Worm (Caenorhabditis elegans) whole organism, L2 larva: ENCODE data around the gene cyn-8.

Source experiments
- C34F6.9 ChIP-seq: fragments of 150-350 bp; optimal IDR thresholded peaks from 2 replicates; lab custom pipeline; 2014; ENCODE audit warnings: missing biosample characterization, missing genetic modification characterization
- F13H6.1 ChIP-seq: sonication (generic microtip); optimal IDR thresholded peaks from 2 replicates; lab custom pipeline; 2016; ENCODE audit warnings: missing genetic modification characterization, missing compliant biosample characterization
- Y55F3AM.14 ChIP-seq: fragments of 200-800 bp; sonication (Bioruptor generic); optimal IDR thresholded peaks from 2 replicates; lab custom pipeline; 2018; ENCODE audit warnings: mild to moderate bottlenecking, missing genetic modification characterization, missing compliant biosample characterization
- ZK546.5 ChIP-seq: sonication (generic microtip); optimal IDR thresholded peaks from 2 replicates; lab custom pipeline; 2017; ENCODE audit warnings: missing biosample characterization, missing genetic modification characterization
- alr-1 ChIP-seq: fragments of 150-350 bp; optimal IDR thresholded peaks from 2 replicates; lab custom pipeline; 2014; ENCODE audit warnings: missing biosample characterization, missing genetic modification characterization
- blmp-1 ChIP-seq: sonication (generic microtip); optimal IDR thresholded peaks from 2 replicates; lab custom pipeline; 2017; ENCODE audit warnings: missing genetic modification characterization, mild to moderate bottlenecking, missing compliant biosample characterization, antibody characterized with exemption, moderate library complexity; ENCODE audit not compliant: insufficient read depth
- ceh-16 ChIP-seq: fragments of 150-350 bp; optimal IDR thresholded peaks from 2 replicates; lab custom pipeline; 2014; ENCODE audit warnings: missing biosample characterization, missing genetic modification characterization
- ceh-82 ChIP-seq: fragments of 150-350 bp; optimal IDR thresholded peaks from 2 replicates; lab custom pipeline; 2014; ENCODE audit warnings: missing biosample characterization, missing genetic modification characterization
- crh-2 ChIP-seq: sonication (generic microtip); optimal IDR thresholded peaks from 2 replicates; lab custom pipeline; 2017; ENCODE audit warnings: missing biosample characterization, missing genetic modification characterization
- egl-27 ChIP-seq: sonication (generic microtip); optimal IDR thresholded peaks from 3 replicates; lab custom pipeline; 2017; ENCODE audit warnings: missing biosample characterization, missing genetic modification reagents, missing genetic modification characterization
- elt-3 ChIP-seq: sonication (generic microtip); optimal IDR thresholded peaks from 2 replicates; lab custom pipeline; 2017; ENCODE audit warnings: missing biosample characterization, missing genetic modification characterization
- fos-1 ChIP-seq: fragments of 150-350 bp; optimal IDR thresholded peaks from 2 replicates; lab custom pipeline; 2014; ENCODE audit warnings: missing biosample characterization, missing genetic modification characterization
- gmeb-1 ChIP-seq: fragments of 150-350 bp; optimal IDR thresholded peaks from 2 replicates; lab custom pipeline; 2014; ENCODE audit warnings: missing biosample characterization, missing genetic modification characterization
- lin-11 ChIP-seq: fragments of 150-350 bp; sonication (generic microtip); optimal IDR thresholded peaks from 2 replicates; lab custom pipeline; 2014; ENCODE audit warnings: missing biosample characterization, missing genetic modification characterization, inconsistent platforms, mixed read lengths
- lin-13 ChIP-seq: fragments of 150-350 bp; optimal IDR thresholded peaks from 2 replicates; lab custom pipeline; 2014; ENCODE audit warnings: missing biosample characterization, missing genetic modification reagents, missing genetic modification characterization
- lin-39 ChIP-seq: fragments of 150-350 bp; optimal IDR thresholded peaks from 2 replicates; lab custom pipeline; 2014; ENCODE audit warnings: missing biosample characterization, missing genetic modification reagents, missing genetic modification characterization
- lsy-2 ChIP-seq, 2 experiments: fragments of 150-350 bp in 1 of 2; sonication (generic microtip) in 1 of 2; optimal IDR thresholded peaks; 2 replicates each; lab custom pipeline; 2014 to 2017; ENCODE audit warnings: missing biosample characterization in 2 of 2, missing genetic modification characterization in 2 of 2
- mab-5 ChIP-seq: fragments of 150-350 bp; optimal IDR thresholded peaks from 2 replicates; lab custom pipeline; 2014; ENCODE audit warnings: missing biosample characterization, missing genetic modification characterization
- mdl-1 ChIP-seq, 2 experiments: fragments of 150-350 bp in 1 of 2; sonication (generic microtip) in 1 of 2; optimal IDR thresholded peaks; 2 replicates each; lab custom pipeline; 2017; ENCODE audit warnings: missing biosample characterization in 2 of 2, missing genetic modification characterization in 2 of 2
- nhr-10 ChIP-seq: sonication (generic microtip); optimal IDR thresholded peaks from 2 replicates; lab custom pipeline; 2017; ENCODE audit warnings: missing biosample characterization, missing genetic modification characterization
- nhr-11 ChIP-seq: fragments of 150-350 bp; optimal IDR thresholded peaks from 2 replicates; lab custom pipeline; 2014; ENCODE audit warnings: missing biosample characterization, missing genetic modification characterization
- nhr-12 ChIP-seq: fragments of 150-350 bp; optimal IDR thresholded peaks from 2 replicates; lab custom pipeline; 2014; ENCODE audit warnings: missing biosample characterization, missing genetic modification characterization
- nhr-129 ChIP-seq: fragments of 150-350 bp; optimal IDR thresholded peaks from 2 replicates; lab custom pipeline; 2014; ENCODE audit warnings: missing biosample characterization, missing genetic modification characterization
- nhr-23 ChIP-seq: fragments of 150-350 bp; optimal IDR thresholded peaks from 2 replicates; lab custom pipeline; 2014; ENCODE audit warnings: missing biosample characterization, missing genetic modification reagents, missing genetic modification characterization
- nhr-237 ChIP-seq: fragments of 150-350 bp; optimal IDR thresholded peaks from 2 replicates; lab custom pipeline; 2014; ENCODE audit warnings: missing biosample characterization, missing genetic modification characterization
- nhr-77 ChIP-seq: fragments of 150-350 bp; optimal IDR thresholded peaks from 2 replicates; lab custom pipeline; 2014; ENCODE audit warnings: missing biosample characterization, missing genetic modification characterization
- peb-1 ChIP-seq: fragments of 150-350 bp; optimal IDR thresholded peaks from 2 replicates; lab custom pipeline; 2014; ENCODE audit warnings: missing biosample characterization, missing genetic modification characterization
- sem-4 ChIP-seq: fragments of 150-350 bp; optimal IDR thresholded peaks from 2 replicates; lab custom pipeline; 2014; ENCODE audit warnings: missing biosample characterization, missing genetic modification reagents, missing genetic modification characterization
- sma-3 ChIP-seq: sonication (generic microtip); optimal IDR thresholded peaks from 2 replicates; lab custom pipeline; 2016; ENCODE audit warnings: missing genetic modification reagents, missing genetic modification characterization, missing compliant biosample characterization
- sma-9 ChIP-seq, 2 experiments: fragments of 150-350 bp in 1 of 2; sonication (generic microtip) in 1 of 2; optimal IDR thresholded peaks; 2 replicates each; lab custom pipeline; 2014 to 2016; ENCODE audit warnings: missing genetic modification characterization in 2 of 2, mild to moderate bottlenecking in 1 of 2, missing biosample characterization in 1 of 2, missing compliant biosample characterization in 1 of 2, missing genetic modification reagents in 1 of 2, moderate library complexity in 1 of 2
- snpc-4 ChIP-seq: fragments of 150-350 bp; optimal IDR thresholded peaks from 2 replicates; lab custom pipeline; 2014; ENCODE audit warnings: missing biosample characterization, missing genetic modification characterization
- unc-39 ChIP-seq: fragments of 150-350 bp; optimal IDR thresholded peaks from 2 replicates; lab custom pipeline; 2014; ENCODE audit warnings: missing biosample characterization, missing genetic modification characterization
- unc-55 ChIP-seq: fragments of 150-350 bp; sonication (generic microtip); optimal IDR thresholded peaks from 3 replicates; lab custom pipeline; 2014; ENCODE audit warnings: missing biosample characterization, missing genetic modification reagents, missing genetic modification characterization
- zag-1 ChIP-seq: fragments of 150-350 bp; optimal IDR thresholded peaks from 2 replicates; lab custom pipeline; 2014; ENCODE audit warnings: missing biosample characterization, missing genetic modification characterization
- ztf-1 ChIP-seq: fragments of 200-800 bp; sonication (Bioruptor generic); conservative IDR thresholded peaks from 2 replicates; pipeline ENCODE4 v1.3.6; 2022; ENCODE audit warnings: missing genetic modification characterization, missing compliant biosample characterization
- ztf-11 ChIP-seq: sonication (generic microtip); optimal IDR thresholded peaks from 2 replicates; lab custom pipeline; 2017; ENCODE audit warnings: missing biosample characterization, missing genetic modification characterization
- ztf-4 ChIP-seq: fragments of 150-350 bp; optimal IDR thresholded peaks from 2 replicates; lab custom pipeline; 2014; ENCODE audit warnings: missing biosample characterization, missing genetic modification characterization

cyn-8 gene

ce11 chrX:8932387-8932786 is 21.3 kb downstream of the cyn-8 start:
- TF ChIP-seq peb-1 (tag; lab: Kevin White, UChicago): no peak
- no peak for TF ChIP-seq alr-1 (tag; lab: Kevin White, UChicago)
- peak; percentile 74 for TF ChIP-seq crh-2 (tag; lab: Kevin White, UChicago)
- no peak for TF ChIP-seq ztf-4 (tag; lab: Kevin White, UChicago)
- TF ChIP-seq nhr-129: no peak
- TF ChIP-seq sma-9 (GFP tag; optimal IDR thresholded peaks at IDR 0.05; lab: Kevin White, UChicago): peak; percentile 74
- TF ChIP-seq sma-9 (tag; optimal IDR thresholded peaks at IDR 0.05; lab: Kevin White, UChicago): no peak
- TF ChIP-seq lin-13 (GFP tag; lab: Kevin White, UChicago): no peak
- TF ChIP-seq mdl-1 (tag; optimal IDR thresholded peaks at IDR 0.05; lab: Kevin White, UChicago): no peak
- no peak for TF ChIP-seq nhr-23 (tag; lab: Kevin White, UChicago)
- no peak for TF ChIP-seq ceh-16 (tag; lab: Kevin White, UChicago)
- TF ChIP-seq mab-5 (tag; lab: Kevin White, UChicago): no peak
- no peak for TF ChIP-seq sma-3
- TF ChIP-seq lin-11 (tag; lab: Kevin White, UChicago): no peak
- TF ChIP-seq Y55F3AM.14: no peak
- TF ChIP-seq C34F6.9 (tag; lab: Kevin White, UChicago): no peak
- peak; percentile 35 for TF ChIP-seq F13H6.1
- TF ChIP-seq nhr-237: no peak
- no peak for TF ChIP-seq unc-39 (tag; lab: Kevin White, UChicago)
- no peak for TF ChIP-seq nhr-10 (tag; lab: Kevin White, UChicago)
- peak; percentile 90 for TF ChIP-seq fos-1 (tag; lab: Kevin White, UChicago)
- peak; percentile 44 for TF ChIP-seq gmeb-1 (tag; lab: Kevin White, UChicago)
- TF ChIP-seq ceh-82 (tag; lab: Kevin White, UChicago): no peak
- no peak for TF ChIP-seq unc-55 (GFP tag; lab: Kevin White, UChicago)
- no peak for TF ChIP-seq lin-39
- no peak for TF ChIP-seq nhr-12 (tag; lab: Kevin White, UChicago)
- TF ChIP-seq zag-1 (tag; lab: Kevin White, UChicago): no peak
- TF ChIP-seq egl-27 (tag; lab: Kevin White, UChicago): no peak
- TF ChIP-seq ztf-1: no peak
- no peak for TF ChIP-seq ztf-11 (tag; lab: Kevin White, UChicago)
- no peak for TF ChIP-seq lsy-2 (tag; optimal IDR thresholded peaks at IDR 0.05; lab: Kevin White, UChicago)
- TF ChIP-seq elt-3: no peak
- TF ChIP-seq blmp-1 (tag; lab: Kevin White, UChicago): no peak

ce11 chrX:8933508-8933907 is 22.4 kb downstream of the cyn-8 start:
- no peak for TF ChIP-seq C34F6.9 (tag; lab: Kevin White, UChicago)
- no peak for TF ChIP-seq lsy-2 (tag; optimal IDR thresholded peaks at IDR 0.05; lab: Kevin White, UChicago)
- TF ChIP-seq nhr-10 (tag; lab: Kevin White, UChicago): no peak
- no peak for TF ChIP-seq nhr-11 (tag; lab: Kevin White, UChicago)
- no peak for TF ChIP-seq sem-4 (tag; lab: Kevin White, UChicago)
- no peak for TF ChIP-seq crh-2 (tag; lab: Kevin White, UChicago)
- no peak for TF ChIP-seq ZK546.5
- TF ChIP-seq F13H6.1: no peak
- no peak for TF ChIP-seq nhr-129
- no peak for TF ChIP-seq ztf-11 (tag; lab: Kevin White, UChicago)
- TF ChIP-seq unc-39 (tag; lab: Kevin White, UChicago): no peak
- TF ChIP-seq ceh-82 (tag; lab: Kevin White, UChicago): no peak
- TF ChIP-seq nhr-77 (tag; lab: Kevin White, UChicago): no peak

DNA sequence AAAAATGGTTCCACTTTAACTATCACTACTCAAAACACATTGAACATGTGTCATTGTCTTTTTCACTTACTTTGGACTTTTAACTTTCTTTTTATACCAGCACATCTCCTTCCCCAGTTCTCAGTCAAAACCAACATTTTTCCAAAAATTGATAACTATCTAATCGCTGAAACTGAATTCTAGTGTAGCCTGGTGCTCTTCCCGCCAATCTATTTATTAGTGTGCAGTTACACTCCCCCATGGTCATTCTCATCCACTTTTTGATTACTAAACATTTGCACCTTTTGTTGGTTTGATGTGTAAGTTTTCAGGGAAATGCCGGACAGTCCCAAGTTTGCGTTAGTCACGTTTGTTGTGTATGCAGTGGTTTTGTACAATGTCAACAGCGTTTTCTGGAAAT is 23.2 kb downstream of the cyn-8 start:
- no peak for TF ChIP-seq sem-4 (tag; lab: Kevin White, UChicago)
- TF ChIP-seq fos-1 (tag; lab: Kevin White, UChicago): peak; percentile 56
- no peak for TF ChIP-seq ztf-1
- no peak for TF ChIP-seq blmp-1 (tag; lab: Kevin White, UChicago)
- no peak for TF ChIP-seq Y55F3AM.14
- no peak for TF ChIP-seq elt-3
- peak; percentile 9 for TF ChIP-seq gmeb-1 (tag; lab: Kevin White, UChicago)
- TF ChIP-seq lin-11 (tag; lab: Kevin White, UChicago): no peak
- no peak for TF ChIP-seq nhr-237
- no peak for TF ChIP-seq snpc-4
- no peak for TF ChIP-seq egl-27 (tag; lab: Kevin White, UChicago)
- TF ChIP-seq, all 48 proteins: peak for 2
